Fruit fly (Drosophila melanogaster): ENCODE measurements around the gene Muc91C.

DNA sequence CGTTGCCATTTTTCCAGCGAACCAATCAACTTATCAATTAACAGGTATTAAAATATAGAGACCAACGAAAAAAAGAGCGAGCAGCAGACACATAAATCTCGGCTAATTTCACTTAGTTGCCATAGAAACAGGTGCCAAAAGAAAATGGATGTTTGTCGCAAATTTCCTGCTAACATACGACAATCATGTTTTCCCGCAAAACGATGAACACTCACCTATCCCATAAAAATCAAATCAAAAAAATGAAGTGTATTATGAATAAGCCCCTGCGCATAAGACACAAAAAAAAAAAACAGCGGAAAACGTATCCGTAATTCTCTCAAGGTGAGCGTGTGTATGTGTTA lies 49.3 kb upstream of the Muc91C start:
- no peak for TF ChIP-seq insv (optimal IDR thresholded peaks at IDR 0.05)
- no peak for TF ChIP-seq Myc (optimal IDR thresholded peaks at IDR 0.05)
- TF ChIP-seq h (optimal IDR thresholded peaks at IDR 0.05), result no peak
- no peak for TF ChIP-seq psq (optimal IDR thresholded peaks at IDR 0.05)

Measured in Kc167 (cell line).